Worm (Caenorhabditis elegans) whole organism, late embryonic: ENCODE measurements around the gene F56D6.23.

Experiments
- mec-3 ChIP-seq: sonication (generic microtip); optimal IDR thresholded peaks from 2 replicates; lab custom pipeline; 2016; ENCODE audit warnings: borderline replicate concordance, missing genetic modification characterization, missing compliant biosample characterization

Gene F56D6.23

DNA sequence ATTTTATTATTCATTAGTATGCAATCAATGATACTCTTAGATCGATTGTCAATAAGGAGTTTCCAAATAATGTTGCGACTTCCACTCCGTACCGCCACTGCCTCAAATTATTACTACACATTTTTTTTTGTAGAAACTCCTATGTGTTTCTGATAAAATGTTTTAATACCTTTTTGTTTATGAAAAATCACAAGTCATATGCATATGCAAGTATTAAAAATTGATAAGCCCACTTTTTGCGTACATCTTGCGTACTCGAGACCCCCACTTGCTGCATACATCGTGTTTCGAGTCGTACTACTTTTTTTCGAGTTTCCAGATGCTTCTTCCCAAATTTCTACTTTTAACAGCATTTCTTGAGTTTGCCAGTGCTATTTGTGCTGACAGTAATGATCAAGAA is 46.8 kb downstream of the F56D6.23 start, which contains the start of gene clec-76:
clec-76 (plus strand) TSS at position 234 of the 400 bp plus-strand sequence.
- no peak for TF ChIP-seq mec-3 (tag; lab: Kevin White, UChicago)
